Fruit fly (Drosophila melanogaster) whole organism, pupa: Measurements from ENCODE around the gene Mlc1.

Experiments
- CG10348 ChIP-seq: fragments of 200-800 bp; sonication (Bioruptor generic); IDR thresholded peaks from 2 replicates; pipeline ENCODE4 v1.3.6; 2022; ENCODE audit warnings: missing biosample characterization, missing genetic modification characterization
- CG12605 ChIP-seq: fragments of 200-800 bp; sonication (Bioruptor generic); IDR thresholded peaks from 2 replicates; pipeline ENCODE4 v1.3.6; 2022; ENCODE audit warnings: missing biosample characterization, missing genetic modification characterization
- CG13204 ChIP-seq: fragments of 200-800 bp; sonication (Bioruptor generic); optimal IDR thresholded peaks from 2 replicates; lab custom pipeline; 2018; ENCODE audit warnings: missing biosample characterization, mild to moderate bottlenecking, missing genetic modification characterization, moderate library complexity
- CG14655 ChIP-seq: fragments of 200-800 bp; sonication (Bioruptor generic); optimal IDR thresholded peaks from 3 replicates; lab custom pipeline; 2017; ENCODE audit warnings: mild to moderate bottlenecking, missing biosample characterization, missing genetic modification reagents, missing genetic modification characterization
- CG15710 ChIP-seq: fragments of 200-800 bp; sonication (Bioruptor generic); optimal IDR thresholded peaks from 2 replicates; lab custom pipeline; 2018; ENCODE audit warnings: missing biosample characterization, mild to moderate bottlenecking, missing genetic modification characterization, moderate library complexity
- CG17806 ChIP-seq: fragments of 200-800 bp; sonication (Bioruptor generic); optimal IDR thresholded peaks from 2 replicates; lab custom pipeline; 2018; ENCODE audit warnings: missing biosample characterization, mild to moderate bottlenecking, missing genetic modification characterization, moderate library complexity
- CG32121 ChIP-seq: fragments of 200-800 bp; sonication (Bioruptor generic); IDR thresholded peaks from 2 replicates; pipeline ENCODE4 v1.3.6; 2022; ENCODE audit warnings: missing biosample characterization, missing genetic modification characterization
- CG34367 ChIP-seq: fragments of 200-800 bp; sonication (Bioruptor generic); optimal IDR thresholded peaks from 2 replicates; lab custom pipeline; 2018; ENCODE audit warnings: missing biosample characterization, mild to moderate bottlenecking, missing genetic modification characterization
- CG4496 ChIP-seq: fragments of 200-800 bp; sonication (Bioruptor generic); IDR thresholded peaks from 3 replicates; pipeline ENCODE4 v1.3.6; 2022; ENCODE audit warnings: missing biosample characterization, missing genetic modification characterization
- CG8159 ChIP-seq: fragments of 200-800 bp; sonication (Bioruptor generic); optimal IDR thresholded peaks from 3 replicates; lab custom pipeline; 2018; ENCODE audit warnings: missing biosample characterization, mild to moderate bottlenecking, missing genetic modification characterization, moderate library complexity
- CG8301 ChIP-seq: fragments of 200-800 bp; sonication (Bioruptor generic); optimal IDR thresholded peaks from 2 replicates; lab custom pipeline; 2018; ENCODE audit warnings: missing biosample characterization, mild to moderate bottlenecking, missing genetic modification characterization
- CG9948 ChIP-seq: fragments of 200-800 bp; sonication (Bioruptor generic); optimal IDR thresholded peaks from 2 replicates; lab custom pipeline; 2018; ENCODE audit warnings: missing biosample characterization, mild to moderate bottlenecking, missing genetic modification characterization, moderate library complexity
- D1 ChIP-seq: fragments of 200-800 bp; sonication (Bioruptor generic); optimal IDR thresholded peaks from 2 replicates; lab custom pipeline; 2018; ENCODE audit warnings: missing biosample characterization, mild to moderate bottlenecking, missing genetic modification characterization, moderate library complexity
- EcR ChIP-seq: fragments of 200-800 bp; sonication (Bioruptor generic); optimal IDR thresholded peaks from 3 replicates; lab custom pipeline; 2019; ENCODE audit warnings: missing biosample characterization, missing genetic modification characterization, mild to moderate bottlenecking, moderate library complexity, missing genetic modification reagents
- Ets98B ChIP-seq: fragments of 200-800 bp; sonication (Bioruptor generic); IDR thresholded peaks from 2 replicates; pipeline ENCODE4 v1.3.6; 2022; ENCODE audit warnings: missing biosample characterization, missing genetic modification characterization
- Pif1A ChIP-seq: fragments of 200-800 bp; sonication (Bioruptor generic); optimal IDR thresholded peaks from 3 replicates; lab custom pipeline; 2016; ENCODE audit warnings: missing biosample characterization, missing genetic modification characterization
- Pif1B ChIP-seq: fragments of 200-800 bp; sonication (Bioruptor generic); optimal IDR thresholded peaks from 3 replicates; lab custom pipeline; 2016; ENCODE audit warnings: missing biosample characterization, missing genetic modification characterization
- Snoo ChIP-seq: fragments of 200-800 bp; sonication (Bioruptor generic); optimal IDR thresholded peaks from 3 replicates; lab custom pipeline; 2017; ENCODE audit warnings: missing biosample characterization, mild to moderate bottlenecking, missing genetic modification characterization, inconsistent platforms
- fd96Ca ChIP-seq: fragments of 200-800 bp; sonication (Bioruptor generic); IDR thresholded peaks from 3 replicates; pipeline ENCODE4 v1.3.6; 2022; ENCODE audit warnings: missing biosample characterization, missing genetic modification characterization
- gl ChIP-seq: fragments of 200-800 bp; sonication (Bioruptor generic); optimal IDR thresholded peaks from 2 replicates; lab custom pipeline; 2018; ENCODE audit warnings: missing biosample characterization, mild to moderate bottlenecking, missing genetic modification characterization
- rn ChIP-seq: fragments of 200-800 bp; sonication (Bioruptor generic); IDR thresholded peaks from 2 replicates; pipeline ENCODE4 v1.3.6; 2022; ENCODE audit warnings: missing biosample characterization, missing genetic modification characterization

The Mlc1 gene

dm6 chr3R:27625911-27626310 lies 34.1 kb downstream of the Mlc1 start, which contains the start of gene CG5612:
Gene CG5612, minus strand, starts transcription at chr3R:27626011.
- TF ChIP-seq CG9948 (tag; lab: Kevin White, UChicago) = no peak
- no peak for TF ChIP-seq Pif1A
- no peak for TF ChIP-seq CG13204 (GFP tag; lab: Kevin White, UChicago)

- TF ChIP-seq CG8159 (tag; lab: Kevin White, UChicago) (no peak), rn (GFP tag; lab: Robert Waterston, UW) (no peak), CG8301 (no peak), CG32121 (GFP tag; lab: Robert Waterston, UW) (no peak), D1 (no peak), Ets98B (GFP tag; lab: Robert Waterston, UW) (no peak), CG13204 (GFP tag; lab: Kevin White, UChicago) (no peak), CG17806 (tag; lab: Kevin White, UChicago) (no peak), CG15710 (tag; lab: Kevin White, UChicago) (no peak), Pif1B (no peak), gl (tag; lab: Kevin White, UChicago) (no peak), Snoo (tag; lab: Kevin White, UChicago) (no peak), CG4496 (no peak)
These were observed 37.0 kb downstream of the Mlc1 start for dm6 chr3R:27622993-27623392.

dm6 chr3R:27621861-27622260 lies 38.1 kb downstream of the Mlc1 start:
- no peak for TF ChIP-seq CG13204 (GFP tag; lab: Kevin White, UChicago)
- TF ChIP-seq CG4496 = no peak
- peak; percentile 42 for TF ChIP-seq CG8159 (tag; lab: Kevin White, UChicago)
- TF ChIP-seq CG14655 (GFP tag; lab: Kevin White, UChicago) = peak; percentile 4
- TF ChIP-seq CG12605 (GFP tag; lab: Robert Waterston, UW) = no peak
- no peak for TF ChIP-seq gl (tag; lab: Kevin White, UChicago)
- TF ChIP-seq EcR = no peak
- TF ChIP-seq CG15710 (tag; lab: Kevin White, UChicago) = peak; percentile 31
- TF ChIP-seq, all 21 proteins: peak for 3

- TF ChIP-seq CG8159 (tag; lab: Kevin White, UChicago) (no peak), CG12605 (GFP tag; lab: Robert Waterston, UW) (no peak), fd96Ca (GFP tag; lab: Robert Waterston, UW) (no peak), CG34367 (tag; lab: Kevin White, UChicago) (no peak), rn (GFP tag; lab: Robert Waterston, UW) (no peak), gl (tag; lab: Kevin White, UChicago) (no peak), Pif1A (no peak), CG15710 (tag; lab: Kevin White, UChicago) (no peak), D1 (no peak), CG4496 (no peak), CG9948 (tag; lab: Kevin White, UChicago) (no peak), EcR (no peak), Pif1B (no peak), CG8301 (no peak), Ets98B (GFP tag; lab: Robert Waterston, UW) (no peak)
These were observed 43.5 kb downstream of the Mlc1 start for dm6 chr3R:27616493-27616892.

- TF ChIP-seq Snoo (tag; lab: Kevin White, UChicago) (no peak), fd96Ca (GFP tag; lab: Robert Waterston, UW) (no peak), CG8159 (tag; lab: Kevin White, UChicago) (peak; percentile 48), CG14655 (GFP tag; lab: Kevin White, UChicago) (no peak), CG17806 (tag; lab: Kevin White, UChicago) (peak; percentile 8)
These were observed 46.2 kb downstream of the Mlc1 start for dm6 chr3R:27613814-27614213.

dm6 chr3R:27610622-27611021 lies 49.4 kb downstream of the Mlc1 start:
- TF ChIP-seq CG14655 (GFP tag; lab: Kevin White, UChicago) (no peak), CG10348 (GFP tag; lab: Robert Waterston, UW) (no peak), Pif1A (no peak), CG4496 (no peak), gl (tag; lab: Kevin White, UChicago) (no peak), CG13204 (GFP tag; lab: Kevin White, UChicago) (no peak), Ets98B (GFP tag; lab: Robert Waterston, UW) (no peak), CG8159 (tag; lab: Kevin White, UChicago) (no peak), CG32121 (GFP tag; lab: Robert Waterston, UW) (no peak), rn (GFP tag; lab: Robert Waterston, UW) (no peak), CG17806 (tag; lab: Kevin White, UChicago) (no peak), Pif1B (no peak), CG12605 (GFP tag; lab: Robert Waterston, UW) (no peak), fd96Ca (GFP tag; lab: Robert Waterston, UW) (no peak), Snoo (tag; lab: Kevin White, UChicago) (no peak), CG9948 (tag; lab: Kevin White, UChicago) (no peak), CG34367 (tag; lab: Kevin White, UChicago) (no peak), CG15710 (tag; lab: Kevin White, UChicago) (no peak)
